Worm (Caenorhabditis elegans): ENCODE measurements around the gene C02F4.5.

Gene C02F4.5

DNA sequence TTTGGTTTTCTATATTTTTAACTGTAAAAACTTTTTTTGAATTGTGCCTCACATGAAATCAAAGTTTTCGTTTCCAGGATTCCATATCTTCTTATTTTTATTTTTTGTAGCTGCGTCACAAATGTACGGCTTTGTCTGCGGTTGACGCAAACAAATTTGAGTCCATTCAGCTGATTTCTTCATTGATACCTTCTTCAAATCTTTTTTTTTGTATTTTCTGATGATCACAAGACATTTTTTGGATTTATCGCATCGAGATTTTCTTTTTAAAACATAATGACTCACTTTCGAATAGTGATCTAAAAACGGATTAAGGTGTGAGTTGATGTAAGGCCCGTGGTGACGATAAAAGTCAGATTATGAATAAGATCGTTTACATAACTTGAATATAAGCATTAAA lies 5.3 kb downstream of the C02F4.5 start:
- TF ChIP-seq ceh-39 (tag; optimal IDR thresholded peaks at IDR 0.05) = no peak
- no peak for TF ChIP-seq nhr-76 (tag; optimal IDR thresholded peaks at IDR 0.05)
- TF ChIP-seq unc-120 (tag; optimal IDR thresholded peaks at IDR 0.05; ENCODE audit: poor library complexity, severe bottlenecking) = no peak
- no peak for TF ChIP-seq ces-1 (GFP tag; optimal IDR thresholded peaks at IDR 0.05)
- no peak for TF ChIP-seq tbx-8 (GFP tag; optimal IDR thresholded peaks at IDR 0.05)
- TF ChIP-seq flh-1 (GFP tag; optimal IDR thresholded peaks at IDR 0.05) = no peak
- no peak for TF ChIP-seq bed-3 (GFP tag; optimal IDR thresholded peaks at IDR 0.05)
- no peak for TF ChIP-seq mep-1 (tag; optimal IDR thresholded peaks at IDR 0.05)
- TF ChIP-seq lsy-2 (tag; optimal IDR thresholded peaks at IDR 0.05) = no peak
- TF ChIP-seq nhr-237 (tag; optimal IDR thresholded peaks at IDR 0.05) = no peak

DNA sequence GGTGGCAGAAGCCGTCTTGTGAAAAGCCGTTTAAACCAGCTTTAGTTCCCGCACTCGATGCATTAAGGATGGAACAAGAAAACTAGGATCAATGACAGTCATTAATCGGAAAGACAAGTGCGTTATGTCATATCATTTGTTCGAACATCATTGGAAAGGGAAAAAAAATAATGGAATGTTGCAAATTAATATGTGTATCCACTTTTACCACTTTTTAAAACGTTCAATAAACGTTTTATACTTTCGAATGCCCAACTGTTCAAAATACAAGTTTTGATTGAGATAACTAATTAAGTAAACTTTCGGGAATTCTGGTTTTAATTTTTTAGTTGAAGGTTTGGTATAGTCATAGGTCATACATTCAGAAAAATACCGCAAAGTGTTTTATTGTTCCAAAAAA lies 8.8 kb downstream of the C02F4.5 start, which contains the start of gene C02F4.4:
Gene C02F4.4 (minus strand): TSS at position 101 of the 400 bp plus-strand sequence.
- no peak for TF ChIP-seq sem-2 (GFP tag; optimal IDR thresholded peaks at IDR 0.05)
- no peak for TF ChIP-seq ces-1 (GFP tag; optimal IDR thresholded peaks at IDR 0.05)
- TF ChIP-seq ztf-11 (tag; optimal IDR thresholded peaks at IDR 0.05) = no peak
- no peak for TF ChIP-seq nhr-237 (tag; optimal IDR thresholded peaks at IDR 0.05)
- TF ChIP-seq snpc-4 (tag; optimal IDR thresholded peaks at IDR 0.05) = no peak
- TF ChIP-seq unc-39 (tag; optimal IDR thresholded peaks at IDR 0.05) = no peak
- no peak for TF ChIP-seq mep-1 (tag; optimal IDR thresholded peaks at IDR 0.05)
- TF ChIP-seq nhr-28 (tag; optimal IDR thresholded peaks at IDR 0.05) = no peak
- TF ChIP-seq hlh-1 (tag; optimal IDR thresholded peaks at IDR 0.05) = no peak
- TF ChIP-seq flh-1 (GFP tag; optimal IDR thresholded peaks at IDR 0.05) = no peak
- no peak for TF ChIP-seq nhr-12 (tag; optimal IDR thresholded peaks at IDR 0.05)
- TF ChIP-seq bed-3 (GFP tag; optimal IDR thresholded peaks at IDR 0.05) = no peak
- TF ChIP-seq unc-120 (tag; optimal IDR thresholded peaks at IDR 0.05; ENCODE audit: poor library complexity, severe bottlenecking) = no peak
- TF ChIP-seq nhr-76 (tag; optimal IDR thresholded peaks at IDR 0.05) = no peak

DNA sequence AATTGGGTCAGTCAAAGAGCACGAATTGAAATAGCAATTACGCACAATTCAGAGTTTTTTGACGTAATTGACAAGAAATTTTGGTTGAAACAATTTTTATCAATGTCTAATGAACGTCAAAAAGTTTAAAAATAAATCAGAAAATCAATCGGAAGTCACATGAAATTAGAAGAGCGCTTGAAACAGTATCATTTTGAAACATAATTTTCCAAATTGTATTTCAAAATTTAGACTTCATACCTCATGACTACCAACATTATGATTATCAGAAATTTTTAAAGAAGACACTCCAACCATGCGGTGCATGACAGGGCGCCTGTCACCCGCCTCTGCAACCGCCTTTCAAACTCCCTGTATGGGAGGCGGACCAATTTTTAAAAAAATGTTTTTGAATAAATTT lies 10.7 kb downstream of the C02F4.5 start:
- TF ChIP-seq hlh-1 (tag; optimal IDR thresholded peaks at IDR 0.05) = no peak
- TF ChIP-seq ceh-43 (GFP tag; optimal IDR thresholded peaks at IDR 0.05) = no peak
- no peak for TF ChIP-seq sptf-1 (tag; optimal IDR thresholded peaks at IDR 0.05)
- TF ChIP-seq cnd-1 (tag; optimal IDR thresholded peaks at IDR 0.05) = no peak
- TF ChIP-seq unc-62 (GFP tag; optimal IDR thresholded peaks at IDR 0.05) = no peak
- TF ChIP-seq lsy-2 (tag; optimal IDR thresholded peaks at IDR 0.05) = no peak
- no peak for TF ChIP-seq nhr-237 (tag; optimal IDR thresholded peaks at IDR 0.05)
- TF ChIP-seq nhr-28 (tag; optimal IDR thresholded peaks at IDR 0.05) = no peak
- no peak for TF ChIP-seq pha-4 (tag; optimal IDR thresholded peaks at IDR 0.05)
- TF ChIP-seq lin-13 (tag; optimal IDR thresholded peaks at IDR 0.05) = no peak
- no peak for TF ChIP-seq nhr-12 (tag; optimal IDR thresholded peaks at IDR 0.05)
- TF ChIP-seq ces-1 (GFP tag; optimal IDR thresholded peaks at IDR 0.05) = no peak

DNA sequence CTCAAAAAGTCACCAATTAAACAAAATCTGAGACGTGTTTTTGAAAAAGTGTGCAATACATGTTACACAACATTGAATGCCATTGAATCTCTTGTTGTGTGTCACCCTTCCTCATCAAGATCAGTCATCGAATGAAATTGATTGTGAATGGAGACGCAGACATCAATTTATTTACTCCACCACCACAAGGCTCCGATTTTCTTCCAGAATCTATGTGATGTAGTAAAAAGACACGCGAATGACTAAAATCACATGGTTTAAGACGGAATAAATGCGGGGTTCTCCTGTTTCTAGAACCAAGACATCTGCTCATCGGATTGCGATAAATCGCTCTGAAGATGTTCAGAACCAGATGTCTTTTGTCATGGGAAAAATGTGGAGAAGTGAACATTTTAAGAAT lies 11.2 kb downstream of the C02F4.5 start:
- TF ChIP-seq unc-62 (GFP tag; optimal IDR thresholded peaks at IDR 0.05) (peak; percentile 73), lsy-2 (tag; optimal IDR thresholded peaks at IDR 0.05) (no peak)

DNA sequence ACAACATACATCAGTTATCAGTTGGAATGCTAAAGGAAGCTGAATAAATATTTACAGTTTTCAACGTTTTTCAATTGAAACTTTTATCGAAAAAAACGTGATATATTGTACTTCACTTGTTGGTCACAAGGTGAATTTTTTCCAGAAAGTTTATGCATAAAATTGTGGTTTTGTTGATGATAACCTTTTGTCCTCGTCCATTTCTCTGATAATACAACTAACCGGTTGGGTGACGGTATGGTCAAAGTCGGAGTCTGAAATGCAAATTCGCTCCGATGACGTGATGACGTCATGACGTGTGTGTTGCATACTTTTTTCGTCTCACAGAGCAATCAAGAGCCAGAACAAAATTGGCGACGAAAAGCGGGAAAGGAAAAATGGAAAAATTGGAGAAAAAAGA lies 12.5 kb downstream of the C02F4.5 start:
- TF ChIP-seq M03D4.4 (tag; optimal IDR thresholded peaks at IDR 0.05) (no peak), unc-62 (GFP tag; optimal IDR thresholded peaks at IDR 0.05) (no peak), zip-8 (tag; optimal IDR thresholded peaks at IDR 0.05) (peak; percentile 70)

DNA sequence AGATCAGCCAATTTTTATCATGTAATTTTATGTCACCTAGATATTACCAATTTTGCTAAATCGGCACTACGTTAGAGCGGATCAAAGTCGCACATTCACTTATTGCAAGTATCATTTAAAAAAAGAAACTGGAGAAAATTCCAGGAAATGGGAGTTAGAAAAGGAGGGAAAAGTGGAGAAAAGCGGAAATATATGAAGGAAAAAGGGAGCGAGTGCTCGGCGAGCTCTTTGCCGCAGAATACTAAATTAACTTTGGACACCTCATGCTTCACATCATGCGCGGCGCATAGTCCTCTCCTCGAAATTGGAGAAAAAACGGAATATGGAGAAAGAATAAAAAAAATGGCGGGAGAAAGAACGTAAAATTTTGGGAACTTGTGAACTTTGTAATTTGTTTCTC lies 16.4 kb downstream of the C02F4.5 start:
- TF ChIP-seq bed-3 (GFP tag; optimal IDR thresholded peaks at IDR 0.05) (no peak), mls-2 (tag; optimal IDR thresholded peaks at IDR 0.05) (no peak), unc-62 (GFP tag; optimal IDR thresholded peaks at IDR 0.05) (no peak), unc-39 (tag; optimal IDR thresholded peaks at IDR 0.05) (no peak), ces-1 (GFP tag; optimal IDR thresholded peaks at IDR 0.05) (peak; percentile 68), cnd-1 (tag; optimal IDR thresholded peaks at IDR 0.05) (no peak)

DNA sequence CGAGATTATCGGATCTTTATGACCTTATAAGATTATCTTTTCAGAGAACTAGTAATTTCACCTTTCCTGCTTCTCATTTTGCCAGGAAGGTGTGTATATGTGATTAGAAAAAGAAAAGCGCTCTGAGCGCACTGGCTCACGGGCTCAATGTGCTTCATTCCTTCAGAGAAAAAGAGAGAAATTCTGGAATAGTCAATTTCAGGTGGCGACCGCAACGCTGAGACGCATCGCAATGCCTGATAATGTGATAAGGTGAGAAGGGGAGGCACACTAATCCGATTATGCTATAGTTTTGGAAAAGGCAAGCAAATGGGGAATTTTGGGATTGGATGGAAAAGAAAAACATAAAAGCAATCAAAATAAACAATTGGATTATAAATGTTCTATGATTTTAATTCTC lies 17.9 kb downstream of the C02F4.5 start:
- no peak for TF ChIP-seq nhr-76 (tag; optimal IDR thresholded peaks at IDR 0.05)
- no peak for TF ChIP-seq lsy-2 (tag; optimal IDR thresholded peaks at IDR 0.05)
- TF ChIP-seq ces-1 (GFP tag; optimal IDR thresholded peaks at IDR 0.05) = peak; percentile 55

Measured in whole organism, mixed stage, embryonic.